Worm (Caenorhabditis elegans): Measurements from ENCODE around the gene R160.2.

DNA sequence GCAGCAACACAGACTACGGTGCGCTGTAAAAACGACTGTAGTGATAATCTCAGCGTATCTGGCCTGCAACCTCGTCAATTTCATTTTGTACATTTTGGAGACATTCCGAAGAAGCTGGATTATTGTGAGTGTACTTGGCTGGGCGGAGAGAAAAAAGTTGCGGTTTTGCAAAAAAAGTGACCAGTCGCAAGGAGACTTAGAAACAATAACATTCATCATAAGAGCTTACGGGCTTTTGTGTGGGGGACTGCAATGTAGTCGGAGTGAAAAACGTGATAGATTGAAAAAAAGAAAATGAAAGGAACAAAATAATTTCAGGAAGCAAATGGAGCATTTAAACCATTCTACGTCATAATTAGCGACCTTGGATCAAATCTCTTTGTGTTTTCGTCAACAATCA, 31.8 kb upstream of the R160.2 start:
- TF ChIP-seq snpc-4 (tag; optimal IDR thresholded peaks at IDR 0.05) (no peak), ces-1 (GFP tag; optimal IDR thresholded peaks at IDR 0.05) (no peak), elt-1 (tag; optimal IDR thresholded peaks at IDR 0.05; ENCODE audit: borderline replicate concordance, insufficient read depth) (no peak), drap-1 (GFP tag; optimal IDR thresholded peaks at IDR 0.05) (no peak), lin-32 (GFP tag; optimal IDR thresholded peaks at IDR 0.05) (no peak), nhr-12 (tag; optimal IDR thresholded peaks at IDR 0.05) (no peak), ztf-11 (tag; optimal IDR thresholded peaks at IDR 0.05) (no peak), unc-120 (tag; optimal IDR thresholded peaks at IDR 0.05; ENCODE audit: poor library complexity, severe bottlenecking) (no peak), blmp-1 (tag; optimal IDR thresholded peaks at IDR 0.05) (no peak), unc-39 (tag; optimal IDR thresholded peaks at IDR 0.05) (no peak), zip-8 (tag; optimal IDR thresholded peaks at IDR 0.05) (no peak), pha-4 (tag; optimal IDR thresholded peaks at IDR 0.05) (no peak)
